Worm (Caenorhabditis elegans) whole organism, young adult: ENCODE results near the gene srx-114.

Experiments
- ZK185.1 ChIP-seq: sonication (generic microtip); optimal IDR thresholded peaks from 2 replicates; lab custom pipeline; 2016; ENCODE audit warnings: mild to moderate bottlenecking, missing genetic modification characterization, missing compliant biosample characterization; ENCODE audit not compliant: poor library complexity, severe bottlenecking
- ama-1 ChIP-seq, 3 experiments: fragments of 150-350 bp in 1 of 3; sonication (generic microtip) in 2 of 3; optimal IDR thresholded peaks; 2 replicates each; lab custom pipeline; 2014 to 2018; ENCODE audit warnings: missing biosample characterization in 2 of 3, missing genetic modification characterization in 2 of 3, missing genetic modification reagents in 2 of 3
- atf-7 ChIP-seq: sonication (generic microtip); optimal IDR thresholded peaks from 2 replicates; lab custom pipeline; 2017; ENCODE audit warnings: mild to moderate bottlenecking, missing genetic modification characterization, missing compliant biosample characterization
- attf-3 ChIP-seq: fragments of 200-800 bp; sonication (Bioruptor generic); conservative IDR thresholded peaks from 2 replicates; pipeline ENCODE4 v1.3.6; 2022; ENCODE audit warnings: missing genetic modification reagents, missing genetic modification characterization, missing compliant biosample characterization
- hlh-12 ChIP-seq: sonication (generic microtip); optimal IDR thresholded peaks from 2 replicates; lab custom pipeline; 2016; ENCODE audit warnings: missing genetic modification characterization, missing compliant biosample characterization
- let-607 ChIP-seq, 2 experiments: fragments of 200-800 bp in 1 of 2; sonication (Bioruptor generic) in 1 of 2; sonication (generic microtip) in 1 of 2; optimal IDR thresholded peaks; 2 replicates each; lab custom pipeline; 2016 to 2018; ENCODE audit warnings: mild to moderate bottlenecking in 2 of 2, missing compliant biosample characterization in 2 of 2, missing genetic modification characterization in 2 of 2, moderate library complexity in 2 of 2, missing genotype in 1 of 2
- mel-28 ChIP-seq: sonication (generic microtip); optimal IDR thresholded peaks from 2 replicates; lab custom pipeline; 2016; ENCODE audit warnings: borderline replicate concordance, mild to moderate bottlenecking, missing genetic modification characterization, missing compliant biosample characterization
- nfya-1 ChIP-seq: sonication (generic microtip); optimal IDR thresholded peaks from 2 replicates; lab custom pipeline; 2017; ENCODE audit warnings: antibody characterized with exemption, missing compliant biosample characterization, missing genetic modification characterization, borderline replicate concordance; ENCODE audit not compliant: insufficient read depth
- nfya-2 ChIP-seq: fragments of 200-800 bp; sonication (Bioruptor generic); IDR thresholded peaks from 2 replicates; pipeline ENCODE4 v1.3.6; 2022; ENCODE audit warnings: missing genetic modification reagents, missing genetic modification characterization, missing compliant biosample characterization
- nhr-90 ChIP-seq: sonication (generic microtip); optimal IDR thresholded peaks from 2 replicates; lab custom pipeline; 2016; ENCODE audit warnings: missing genotype, mild to moderate bottlenecking, missing genetic modification characterization, missing compliant biosample characterization
- sea-2 ChIP-seq: fragments of 200-800 bp; sonication (Bioruptor generic); IDR thresholded peaks from 2 replicates; pipeline ENCODE4 v1.3.6; 2022; ENCODE audit warnings: missing genetic modification characterization, missing compliant biosample characterization
- snpc-3.4 ChIP-seq: sonication (generic microtip); optimal IDR thresholded peaks from 2 replicates; lab custom pipeline; 2017; ENCODE audit warnings: missing genetic modification characterization, mild to moderate bottlenecking, missing compliant biosample characterization, antibody characterized with exemption, moderate library complexity, missing genotype, missing genetic modification reagents
- snpc-4 ChIP-seq, 5 experiments: fragments of 150-350 bp in 1 of 5; sonication (generic microtip) in 4 of 5; optimal IDR thresholded peaks; 2 replicates each; lab custom pipeline; 2014 to 2018; ENCODE audit warnings: missing genetic modification characterization in 5 of 5, missing biosample characterization in 3 of 5, antibody characterized with exemption in 2 of 5, mild to moderate bottlenecking in 2 of 5, missing compliant biosample characterization in 2 of 5, missing genotype in 2 of 5, moderate library complexity in 2 of 5, missing genetic modification reagents in 1 of 5
- unc-62 ChIP-seq: fragments of 150-350 bp; optimal IDR thresholded peaks from 2 replicates; lab custom pipeline; 2014; ENCODE audit warnings: missing biosample characterization, missing genetic modification reagents, missing genetic modification characterization

ce11 chrII:5455650-5456355, 22.8 kb upstream of the srx-114 start, which contains the start of gene daz-1:
- no peak for TF ChIP-seq ama-1 (optimal IDR thresholded peaks at IDR 0.05; lab: Kevin White, UChicago)
- no peak for TF ChIP-seq ama-1 (GFP tag; optimal IDR thresholded peaks at IDR 0.05; lab: Kevin White, UChicago)
- no peak for TF ChIP-seq snpc-4 (GFP tag; optimal IDR thresholded peaks at IDR 0.05; lab: Kevin White, UChicago)
- TF ChIP-seq snpc-4 (tag; optimal IDR thresholded peaks at IDR 0.05; lab: Kevin White, UChicago): no peak
- no peak for TF ChIP-seq hlh-12 (tag; lab: Kevin White, UChicago)
- TF ChIP-seq attf-3 (GFP tag; lab: Robert Waterston, UW): no peak
- TF ChIP-seq snpc-3.4: peak; percentile 41
- no peak for TF ChIP-seq ZK185.1 (tag; lab: Kevin White, UChicago)
- no peak for TF ChIP-seq unc-62
- no peak for TF ChIP-seq nhr-90 (tag; lab: Kevin White, UChicago)
- TF ChIP-seq nfya-2: no peak
- TF ChIP-seq nfya-1 (tag; lab: Kevin White, UChicago): no peak
- TF ChIP-seq sea-2 (GFP tag; lab: Robert Waterston, UW): no peak
- TF ChIP-seq atf-7 (tag; lab: Kevin White, UChicago): no peak
- no peak for TF ChIP-seq let-607 (tag; optimal IDR thresholded peaks at IDR 0.05; lab: Kevin White, UChicago)
- TF ChIP-seq mel-28 (tag; lab: Kevin White, UChicago): no peak
